Fruit fly (Drosophila melanogaster) whole organism, adult: ENCODE measurements around the gene CG8562.
A peak's percentile ranks its signal among the peaks of the same experiment; 100 is the strongest.

Experiments used
- CG11617 ChIP-seq: fragments of 200-800 bp; sonication (Bioruptor generic); optimal IDR thresholded peaks from 2 replicates; lab custom pipeline; 2017; ENCODE audit warnings: mild to moderate bottlenecking, missing biosample characterization, missing genetic modification reagents, missing genetic modification characterization
- CG12768 ChIP-seq: fragments of 200-800 bp; sonication (Bioruptor generic); optimal IDR thresholded peaks from 2 replicates; lab custom pipeline; 2017; ENCODE audit warnings: missing biosample characterization, missing genetic modification characterization, mild to moderate bottlenecking, moderate library complexity, missing genetic modification reagents
- CG14711 ChIP-seq: fragments of 200-800 bp; sonication (Bioruptor generic); optimal IDR thresholded peaks from 2 replicates; lab custom pipeline; 2018; ENCODE audit warnings: missing biosample characterization, mild to moderate bottlenecking, missing genetic modification characterization, moderate library complexity
- CG1620 ChIP-seq: fragments of 200-800 bp; sonication (Bioruptor generic); optimal IDR thresholded peaks from 2 replicates; lab custom pipeline; 2016; ENCODE audit warnings: missing biosample characterization, missing genetic modification characterization
- CG33017 ChIP-seq: fragments of 200-800 bp; sonication (Bioruptor generic); optimal IDR thresholded peaks from 2 replicates; lab custom pipeline; 2018; ENCODE audit warnings: missing biosample characterization, mild to moderate bottlenecking, missing genetic modification characterization, moderate library complexity
- CG5204 ChIP-seq: fragments of 200-800 bp; sonication (Bioruptor generic); optimal IDR thresholded peaks from 2 replicates; lab custom pipeline; 2016; ENCODE audit warnings: missing biosample characterization, missing genetic modification characterization
- CG7045 ChIP-seq: fragments of 200-800 bp; sonication (Bioruptor generic); optimal IDR thresholded peaks from 2 replicates; lab custom pipeline; 2017; ENCODE audit warnings: missing biosample characterization, mild to moderate bottlenecking, missing genetic modification characterization
- CG7101 ChIP-seq: fragments of 200-800 bp; sonication (Bioruptor generic); optimal IDR thresholded peaks from 2 replicates; lab custom pipeline; 2018; ENCODE audit warnings: missing biosample characterization, mild to moderate bottlenecking, missing genetic modification characterization, moderate library complexity
- Clk ChIP-seq: fragments of 200-800 bp; sonication (Bioruptor generic); optimal IDR thresholded peaks from 2 replicates; lab custom pipeline; 2017; ENCODE audit warnings: missing biosample characterization, missing genetic modification characterization
- Crg-1 ChIP-seq: fragments of 200-800 bp; sonication (Bioruptor generic); optimal IDR thresholded peaks from 2 replicates; lab custom pipeline; 2016; ENCODE audit warnings: missing biosample characterization, missing genetic modification characterization
- Hr96 ChIP-seq: fragments of 200-800 bp; sonication (Bioruptor generic); optimal IDR thresholded peaks from 2 replicates; lab custom pipeline; 2016; ENCODE audit warnings: missing biosample characterization, missing genetic modification characterization
- Mnt ChIP-seq: fragments of 200-800 bp; sonication (Bioruptor generic); optimal IDR thresholded peaks from 2 replicates; lab custom pipeline; 2016; ENCODE audit warnings: missing biosample characterization, mild to moderate bottlenecking, missing genetic modification characterization
- bab1 ChIP-seq: fragments of 200-800 bp; sonication (Bioruptor generic); optimal IDR thresholded peaks from 3 replicates; lab custom pipeline; 2019; ENCODE audit warnings: missing biosample characterization, mild to moderate bottlenecking, missing genetic modification characterization, moderate library complexity
- cic ChIP-seq: fragments of 200-800 bp; sonication (Bioruptor generic); optimal IDR thresholded peaks from 2 replicates; lab custom pipeline; 2017; ENCODE audit warnings: missing biosample characterization, mild to moderate bottlenecking, missing genetic modification characterization, moderate library complexity
- cnc ChIP-seq, 2 experiments: fragments of >200 bp; optimal IDR thresholded peaks; 2 replicates each; lab custom pipeline; 2017
- kay ChIP-seq: fragments of 200-800 bp; sonication (Bioruptor generic); peaks from one replicate; lab custom pipeline; 2016; ENCODE audit warnings: missing biosample characterization, missing genetic modification characterization, borderline replicate concordance
- ovo ChIP-seq: fragments of 200-800 bp; sonication (Bioruptor generic); optimal IDR thresholded peaks from 2 replicates; lab custom pipeline; 2016; ENCODE audit warnings: missing biosample characterization, missing genetic modification characterization
- pad ChIP-seq: fragments of 200-800 bp; sonication (Bioruptor generic); optimal IDR thresholded peaks from 3 replicates; lab custom pipeline; 2017; ENCODE audit warnings: missing biosample characterization, missing genetic modification characterization, mild to moderate bottlenecking, moderate library complexity, missing genetic modification reagents
- tj ChIP-seq: fragments of 200-800 bp; sonication (Bioruptor generic); optimal IDR thresholded peaks from 3 replicates; lab custom pipeline; 2017; ENCODE audit warnings: missing biosample characterization, mild to moderate bottlenecking, missing genetic modification characterization, moderate library complexity
- toe ChIP-seq: fragments of 200-800 bp; sonication (Bioruptor generic); optimal IDR thresholded peaks from 2 replicates; lab custom pipeline; 2016; ENCODE audit warnings: missing biosample characterization, missing genetic modification characterization

CG8562 gene

dm6 chr3L:7399770-7400169 is 1.7 kb downstream of the CG8562 start, which contains the start of gene CG18417:
TSS of gene CG18417 (plus strand) at chr3L:7400070.
- TF ChIP-seq cnc (optimal IDR thresholded peaks at IDR 0.05; lab: Kevin White, UChicago) (no peak), Clk (no peak), CG7101 (tag; lab: Kevin White, UChicago) (no peak), CG14711 (tag; lab: Kevin White, UChicago) (no peak), CG7045 (GFP tag; lab: Kevin White, UChicago) (no peak), Hr96 (GFP tag; lab: Kevin White, UChicago) (no peak), ovo (GFP tag; lab: Kevin White, UChicago) (no peak), toe (GFP tag; lab: Kevin White, UChicago) (no peak), Mnt (GFP tag; lab: Kevin White, UChicago) (no peak), tj (GFP tag; lab: Kevin White, UChicago) (no peak), CG1620 (GFP tag; lab: Kevin White, UChicago) (no peak)

- TF ChIP-seq CG14711 (tag; lab: Kevin White, UChicago) = no peak
- no peak for TF ChIP-seq bab1 (GFP tag; lab: Kevin White, UChicago)
- TF ChIP-seq Mnt (GFP tag; lab: Kevin White, UChicago) = no peak
- TF ChIP-seq toe (GFP tag; lab: Kevin White, UChicago) = no peak
- no peak for TF ChIP-seq CG11617 (GFP tag; lab: Kevin White, UChicago)
- no peak for TF ChIP-seq Crg-1 (GFP tag; lab: Kevin White, UChicago)
- no peak for TF ChIP-seq CG7045 (GFP tag; lab: Kevin White, UChicago)
- no peak for TF ChIP-seq CG5204
- TF ChIP-seq ovo (GFP tag; lab: Kevin White, UChicago) = no peak
- no peak for TF ChIP-seq CG1620 (GFP tag; lab: Kevin White, UChicago)
- no peak for TF ChIP-seq kay (GFP tag; lab: Kevin White, UChicago)
- TF ChIP-seq cnc (optimal IDR thresholded peaks at IDR 0.05; lab: Kevin White, UChicago) = no peak
- no peak for TF ChIP-seq Clk
Observed at dm6 chr3L:7401972-7402371, 3.9 kb downstream of the CG8562 start.

- TF ChIP-seq pad (GFP tag; lab: Kevin White, UChicago) (no peak), Clk (no peak), CG1620 (GFP tag; lab: Kevin White, UChicago) (no peak), CG14711 (tag; lab: Kevin White, UChicago) (no peak)
Observed at dm6 chr3L:7404081-7404480, 6.0 kb downstream of the CG8562 start, which contains the start of gene CG8560. TSS of gene CG8560 (minus strand) at chr3L:7404181.

dm6 chr3L:7422578-7422977 is 24.5 kb downstream of the CG8562 start:
- TF ChIP-seq kay (GFP tag; lab: Kevin White, UChicago) (no peak), Hr96 (GFP tag; lab: Kevin White, UChicago) (no peak), ovo (GFP tag; lab: Kevin White, UChicago) (no peak), CG5204 (no peak), Clk (no peak), CG12768 (GFP tag; lab: Kevin White, UChicago) (no peak), CG11617 (GFP tag; lab: Kevin White, UChicago) (no peak), toe (GFP tag; lab: Kevin White, UChicago) (no peak), CG33017 (tag; lab: Kevin White, UChicago) (no peak)

- no peak for TF ChIP-seq toe (GFP tag; lab: Kevin White, UChicago)
- TF ChIP-seq kay (GFP tag; lab: Kevin White, UChicago) = peak; percentile 68
Observed at dm6 chr3L:7423517-7423916, 25.4 kb downstream of the CG8562 start, which contains the start of gene CG42458. TSS of gene CG42458 (plus strand) at chr3L:7423827.

- TF ChIP-seq Crg-1 (GFP tag; lab: Kevin White, UChicago) (no peak), toe (GFP tag; lab: Kevin White, UChicago) (no peak), bab1 (GFP tag; lab: Kevin White, UChicago) (no peak), Hr96 (GFP tag; lab: Kevin White, UChicago) (no peak), Mnt (GFP tag; lab: Kevin White, UChicago) (no peak), pad (GFP tag; lab: Kevin White, UChicago) (no peak)
Observed at dm6 chr3L:7432265-7432664, 34.2 kb downstream of the CG8562 start.

dm6 chr3L:7432811-7433324 is 34.8 kb downstream of the CG8562 start:
- peak; percentile 62 for TF ChIP-seq kay (GFP tag; lab: Kevin White, UChicago)
- TF ChIP-seq cic (GFP tag; lab: Kevin White, UChicago) = no peak

dm6 chr3L:7433325-7433827 is 35.3 kb downstream of the CG8562 start:
- TF ChIP-seq tj (GFP tag; lab: Kevin White, UChicago) (peak; percentile 46), CG33017 (tag; lab: Kevin White, UChicago) (no peak), kay (GFP tag; lab: Kevin White, UChicago) (no peak), Hr96 (GFP tag; lab: Kevin White, UChicago) (no peak), cic (GFP tag; lab: Kevin White, UChicago) (peak; percentile 71)
